Worm (Caenorhabditis elegans): ENCODE results near the gene C36B7.3.

DNA sequence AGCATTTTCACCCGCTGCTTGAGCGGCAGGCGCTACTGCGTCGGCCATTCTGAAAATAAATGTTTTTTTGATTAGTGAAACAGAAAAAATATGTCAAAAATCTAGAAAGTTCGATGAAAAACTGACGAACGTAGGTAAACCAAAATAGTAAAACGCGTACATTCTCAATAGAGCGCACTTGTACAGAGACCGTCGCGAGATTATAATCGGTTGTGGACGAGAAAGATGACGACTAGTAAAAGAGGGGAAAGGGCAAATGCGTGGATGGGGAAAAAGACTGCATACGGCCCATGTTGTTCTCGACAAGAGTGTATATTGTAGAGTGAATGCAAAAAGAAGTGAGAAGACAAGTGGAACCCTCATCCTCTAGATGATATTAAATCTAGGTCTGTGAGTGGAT, 1.3 kb upstream of the C36B7.3 start, which contains the start of gene C36B7.6:
- no peak for TF ChIP-seq W03F9.2 (tag; optimal IDR thresholded peaks at IDR 0.05)
- TF ChIP-seq him-1 (tag; optimal IDR thresholded peaks at IDR 0.05) = no peak

Measured in whole organism, L4/young adult.